Fruit fly (Drosophila melanogaster): ENCODE measurements around the gene Ser.

Gene Ser

dm6 chr3R:27150685-27151515, 43.2 kb downstream of the Ser start, which contains the start of gene CG6051:
Gene CG6051, minus strand, starts transcription at chr3R:27151069.
- no peak for TF ChIP-seq usp (GFP tag; optimal IDR thresholded peaks at IDR 0.05)
- no peak for TF ChIP-seq EcR (GFP tag; optimal IDR thresholded peaks at IDR 0.05)
- TF ChIP-seq CG8478 (optimal IDR thresholded peaks at IDR 0.05): no peak
- TF ChIP-seq psq (optimal IDR thresholded peaks at IDR 0.05): no peak

dm6 chr3R:27149884-27150676, 44.0 kb downstream of the Ser start:
- TF ChIP-seq CG8478 (optimal IDR thresholded peaks at IDR 0.05): no peak
- peak; percentile 51 for TF ChIP-seq Dll (optimal IDR thresholded peaks at IDR 0.05)
- no peak for TF ChIP-seq EcR (GFP tag; optimal IDR thresholded peaks at IDR 0.05)
- no peak for TF ChIP-seq pan (optimal IDR thresholded peaks at IDR 0.05)
- TF ChIP-seq usp (GFP tag; optimal IDR thresholded peaks at IDR 0.05): no peak
- TF ChIP-seq psq (optimal IDR thresholded peaks at IDR 0.05): no peak

dm6 chr3R:27148812-27149769, 45.0 kb downstream of the Ser start:
- no peak for TF ChIP-seq EcR (GFP tag; optimal IDR thresholded peaks at IDR 0.05)

DNA sequence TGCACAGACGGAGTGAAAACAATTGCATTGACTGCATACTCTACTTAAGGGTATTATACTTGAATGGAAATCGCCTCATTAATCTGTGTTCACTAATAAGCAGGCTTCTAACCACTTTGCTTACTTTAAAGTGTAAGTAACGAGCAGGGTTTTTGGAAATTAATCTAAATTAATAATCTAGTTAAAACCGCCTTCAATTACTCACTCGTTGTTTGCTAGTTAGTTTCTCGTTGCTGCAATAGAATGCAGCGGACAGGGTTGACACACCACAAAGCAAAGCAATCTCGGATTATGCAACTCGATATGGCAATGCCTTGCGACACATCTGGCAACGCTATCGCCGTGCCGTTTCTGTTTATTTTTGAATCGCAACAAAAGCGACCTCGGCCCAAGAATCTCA, 54.1 kb downstream of the Ser start:
- TF ChIP-seq usp (GFP tag; optimal IDR thresholded peaks at IDR 0.05) (no peak), psq (optimal IDR thresholded peaks at IDR 0.05) (no peak), Dll (optimal IDR thresholded peaks at IDR 0.05) (no peak), EcR (GFP tag; optimal IDR thresholded peaks at IDR 0.05) (no peak), pan (optimal IDR thresholded peaks at IDR 0.05) (no peak), CG8478 (optimal IDR thresholded peaks at IDR 0.05) (no peak)

dm6 chr3R:27138700-27139099, 55.4 kb downstream of the Ser start:
- TF ChIP-seq usp (GFP tag; optimal IDR thresholded peaks at IDR 0.05) (no peak), EcR (GFP tag; optimal IDR thresholded peaks at IDR 0.05) (no peak), CG8478 (optimal IDR thresholded peaks at IDR 0.05) (no peak), Dll (optimal IDR thresholded peaks at IDR 0.05) (no peak), pan (optimal IDR thresholded peaks at IDR 0.05) (no peak), psq (optimal IDR thresholded peaks at IDR 0.05) (no peak)

- TF ChIP-seq CG8478 (optimal IDR thresholded peaks at IDR 0.05): no peak
- TF ChIP-seq pan (optimal IDR thresholded peaks at IDR 0.05): no peak
- TF ChIP-seq Dll (optimal IDR thresholded peaks at IDR 0.05): no peak
- TF ChIP-seq usp (GFP tag; optimal IDR thresholded peaks at IDR 0.05): no peak
- TF ChIP-seq EcR (GFP tag; optimal IDR thresholded peaks at IDR 0.05): no peak
- TF ChIP-seq psq (optimal IDR thresholded peaks at IDR 0.05): no peak
Observed at dm6 chr3R:27137914-27138323, 56.1 kb downstream of the Ser start.

- TF ChIP-seq Dll (optimal IDR thresholded peaks at IDR 0.05) (no peak), CG8478 (optimal IDR thresholded peaks at IDR 0.05) (no peak), pan (optimal IDR thresholded peaks at IDR 0.05) (no peak), EcR (GFP tag; optimal IDR thresholded peaks at IDR 0.05) (no peak), psq (optimal IDR thresholded peaks at IDR 0.05) (no peak), usp (GFP tag; optimal IDR thresholded peaks at IDR 0.05) (no peak)
Observed at dm6 chr3R:27135692-27136641, 58.1 kb downstream of the Ser start.

DNA sequence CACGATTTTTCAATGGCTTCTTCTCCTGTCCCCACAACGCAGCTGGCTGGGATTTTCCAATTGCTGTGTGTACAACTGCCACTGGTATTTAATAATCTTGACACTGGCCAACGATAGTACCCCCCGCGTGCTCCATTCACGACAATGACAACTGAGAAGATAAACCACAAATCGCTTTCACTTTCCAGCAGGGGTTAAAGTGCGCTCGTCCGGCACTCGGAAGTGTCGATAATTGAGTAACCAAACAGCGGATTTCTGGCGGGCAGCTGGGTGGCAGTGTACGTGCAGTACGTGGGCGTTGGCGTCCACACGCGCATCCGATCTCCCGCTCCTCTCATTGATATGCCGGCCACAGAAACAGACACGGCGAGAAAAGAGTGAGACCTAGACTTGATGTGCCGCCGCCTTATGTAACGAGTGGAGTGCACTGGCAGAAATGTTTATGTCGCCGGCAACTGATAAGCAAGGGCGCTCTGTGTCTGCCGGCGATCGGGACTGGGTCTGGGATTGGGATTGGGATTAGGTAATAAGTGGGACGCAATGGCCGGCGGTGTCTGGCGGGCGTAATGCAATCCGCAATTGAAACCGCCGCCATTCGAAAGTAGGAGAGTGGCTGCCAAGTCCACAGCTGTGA, 59.2 kb downstream of the Ser start:
- TF ChIP-seq psq (optimal IDR thresholded peaks at IDR 0.05): no peak
- no peak for TF ChIP-seq CG8478 (optimal IDR thresholded peaks at IDR 0.05)
- no peak for TF ChIP-seq Dll (optimal IDR thresholded peaks at IDR 0.05)
- TF ChIP-seq EcR (GFP tag; optimal IDR thresholded peaks at IDR 0.05): no peak
- no peak for TF ChIP-seq usp (GFP tag; optimal IDR thresholded peaks at IDR 0.05)
- no peak for TF ChIP-seq pan (optimal IDR thresholded peaks at IDR 0.05)

DNA sequence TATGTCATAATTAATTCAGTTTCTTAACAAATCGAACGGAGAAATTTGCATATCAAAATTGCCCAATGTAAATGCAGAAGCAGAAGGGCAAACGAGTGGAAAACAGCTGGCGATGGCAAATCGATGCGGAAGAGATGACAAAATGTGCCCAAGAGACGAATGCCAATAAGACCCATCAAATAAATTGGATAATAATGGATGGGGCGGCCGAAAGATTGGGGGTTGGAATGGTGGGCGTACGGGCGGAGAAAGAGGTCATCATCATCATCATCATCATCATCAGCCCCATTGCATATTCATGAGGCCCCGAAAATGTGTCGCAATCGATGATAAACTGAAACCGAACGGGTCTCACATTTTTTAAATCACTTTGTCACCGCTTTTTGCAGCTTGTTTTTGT, 60.1 kb downstream of the Ser start:
- no peak for TF ChIP-seq EcR (GFP tag; optimal IDR thresholded peaks at IDR 0.05)
- no peak for TF ChIP-seq Dll (optimal IDR thresholded peaks at IDR 0.05)
- no peak for TF ChIP-seq usp (GFP tag; optimal IDR thresholded peaks at IDR 0.05)
- TF ChIP-seq pan (optimal IDR thresholded peaks at IDR 0.05): no peak
- no peak for TF ChIP-seq CG8478 (optimal IDR thresholded peaks at IDR 0.05)
- no peak for TF ChIP-seq psq (optimal IDR thresholded peaks at IDR 0.05)

DNA sequence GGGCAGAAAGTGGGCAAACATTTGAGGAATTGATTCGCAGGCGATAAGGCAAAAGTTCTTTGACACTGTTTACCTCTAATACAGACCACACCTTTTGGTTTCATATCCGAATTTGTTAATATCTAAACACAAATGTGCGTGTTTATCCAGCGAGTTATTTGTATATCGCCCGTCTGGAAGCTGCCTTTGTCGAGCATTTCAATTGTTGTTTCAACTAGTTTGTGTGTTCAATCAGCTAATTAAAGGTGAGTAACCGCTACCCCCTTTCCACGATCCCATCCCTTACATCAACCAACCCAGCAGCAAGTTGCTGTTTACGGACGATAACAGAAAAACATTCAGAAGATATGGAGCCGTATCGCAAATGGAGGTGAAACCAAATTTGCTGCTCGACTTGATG, 62.7 kb downstream of the Ser start:
- TF ChIP-seq Dll (optimal IDR thresholded peaks at IDR 0.05) (no peak), pan (optimal IDR thresholded peaks at IDR 0.05) (no peak), EcR (GFP tag; optimal IDR thresholded peaks at IDR 0.05) (no peak), CG8478 (optimal IDR thresholded peaks at IDR 0.05) (no peak), usp (GFP tag; optimal IDR thresholded peaks at IDR 0.05) (no peak), psq (optimal IDR thresholded peaks at IDR 0.05) (no peak)
